Fruit fly (Drosophila melanogaster) whole organism, embryonic: ENCODE data around the gene Adgf-C.
A peak's percentile ranks its signal among the peaks of the same experiment; 100 is the strongest.

ENCODE experiments used
- ATbp ChIP-seq: fragments of 200-800 bp; sonication (Bioruptor generic); optimal IDR thresholded peaks from 2 replicates; lab custom pipeline; 2017; ENCODE audit warnings: missing biosample characterization, mild to moderate bottlenecking, missing genetic modification characterization, missing genetic modification reagents
- CG10959 ChIP-seq: fragments of 200-800 bp; sonication (Bioruptor generic); IDR thresholded peaks from 2 replicates; pipeline ENCODE4 v1.3.6; 2022; ENCODE audit warnings: missing biosample characterization, missing genetic modification characterization
- CG11504 ChIP-seq: fragments of 200-800 bp; sonication (Bioruptor generic); optimal IDR thresholded peaks from 3 replicates; lab custom pipeline; 2019; ENCODE audit warnings: missing biosample characterization, mild to moderate bottlenecking, missing genetic modification characterization, moderate library complexity
- CG11560 ChIP-seq: fragments of 200-800 bp; sonication (Bioruptor generic); IDR thresholded peaks from 3 replicates; pipeline ENCODE4 v1.3.6; 2022; ENCODE audit warnings: missing biosample characterization, missing genetic modification characterization
- CG12744 ChIP-seq: fragments of 200-800 bp; sonication (Bioruptor generic); optimal IDR thresholded peaks from 2 replicates; lab custom pipeline; 2016; ENCODE audit warnings: missing biosample characterization, missing genetic modification characterization
- CG14014 ChIP-seq: fragments of 200-800 bp; sonication (Bioruptor generic); IDR thresholded peaks from 2 replicates; pipeline ENCODE4 v1.3.6; 2022; ENCODE audit warnings: missing biosample characterization, missing genetic modification characterization
- CG17612 ChIP-seq: fragments of 200-800 bp; sonication (Bioruptor generic); IDR thresholded peaks from 2 replicates; pipeline ENCODE4 v1.3.6; 2022; ENCODE audit warnings: missing biosample characterization, missing genetic modification characterization
- CG17829 ChIP-seq: fragments of 200-800 bp; optimal IDR thresholded peaks from 2 replicates; lab custom pipeline; 2019; ENCODE audit warnings: missing biosample characterization, mild to moderate bottlenecking, missing genetic modification characterization, moderate library complexity
- CG18011 ChIP-seq: fragments of 200-800 bp; sonication (Bioruptor generic); optimal IDR thresholded peaks from 2 replicates; lab custom pipeline; 2017; ENCODE audit warnings: missing biosample characterization, missing genetic modification characterization, mild to moderate bottlenecking, moderate library complexity, missing genotype
- CG31441 ChIP-seq: fragments of 200-800 bp; sonication (Bioruptor generic); IDR thresholded peaks from 2 replicates; pipeline ENCODE4 v1.3.6; 2022; ENCODE audit warnings: missing biosample characterization, missing genetic modification characterization
- CG32772 ChIP-seq: fragments of 200-800 bp; sonication (Bioruptor generic); IDR thresholded peaks from 2 replicates; pipeline ENCODE4 v1.3.6; 2022; ENCODE audit warnings: missing biosample characterization, missing genetic modification characterization
- CG4820 ChIP-seq: fragments of 200-800 bp; sonication (Bioruptor generic); optimal IDR thresholded peaks from 3 replicates; lab custom pipeline; 2016; ENCODE audit warnings: missing biosample characterization, missing genetic modification characterization
- CG4854 ChIP-seq: fragments of 200-800 bp; sonication (Bioruptor generic); optimal IDR thresholded peaks from 2 replicates; lab custom pipeline; 2016; ENCODE audit warnings: missing biosample characterization, missing genetic modification characterization, inconsistent platforms
- CG7963 ChIP-seq: fragments of 200-800 bp; sonication (Bioruptor generic); IDR thresholded peaks from 3 replicates; pipeline ENCODE4 v1.3.6; 2022; ENCODE audit warnings: missing biosample characterization, missing genetic modification characterization; ENCODE audit not compliant: partially characterized antibody
- CG8359 ChIP-seq: fragments of 200-800 bp; sonication (Bioruptor generic); optimal IDR thresholded peaks from 2 replicates; lab custom pipeline; 2017; ENCODE audit warnings: missing biosample characterization, mild to moderate bottlenecking, missing genetic modification characterization, borderline replicate concordance
- CG9876 ChIP-seq: fragments of 200-800 bp; sonication (Bioruptor generic); optimal IDR thresholded peaks from 2 replicates; lab custom pipeline; 2016; ENCODE audit warnings: missing biosample characterization, missing genetic modification characterization
- CrebB ChIP-seq: fragments of 200-800 bp; sonication (Bioruptor generic); optimal IDR thresholded peaks from 3 replicates; lab custom pipeline; 2018; ENCODE audit warnings: missing biosample characterization, mild to moderate bottlenecking, missing genetic modification characterization
- D19A ChIP-seq: fragments of 200-800 bp; optimal IDR thresholded peaks from 3 replicates; lab custom pipeline; 2019; ENCODE audit warnings: missing biosample characterization, mild to moderate bottlenecking, missing genetic modification characterization, moderate library complexity
- Dek ChIP-seq: fragments of 200-800 bp; sonication (Bioruptor generic); optimal IDR thresholded peaks from 3 replicates; lab custom pipeline; 2019; ENCODE audit warnings: missing biosample characterization, mild to moderate bottlenecking, missing genetic modification characterization, moderate library complexity
- H15 ChIP-seq: fragments of 200-800 bp; sonication (Bioruptor generic); IDR thresholded peaks from 3 replicates; pipeline ENCODE4 v1.3.6; 2022; ENCODE audit warnings: missing biosample characterization, missing genetic modification characterization
- HLH3B ChIP-seq: fragments of 200-800 bp; sonication (Bioruptor generic); IDR thresholded peaks from 2 replicates; pipeline ENCODE4 v1.3.6; 2022; ENCODE audit warnings: missing biosample characterization, missing genetic modification characterization
- HLH4C ChIP-seq: fragments of 200-800 bp; sonication (Bioruptor generic); IDR thresholded peaks from 3 replicates; pipeline ENCODE4 v1.3.6; 2022; ENCODE audit warnings: missing biosample characterization, missing genetic modification characterization; ENCODE audit not compliant: partially characterized antibody
- HLH54F ChIP-seq: fragments of 200-800 bp; sonication (Bioruptor generic); optimal IDR thresholded peaks from 3 replicates; lab custom pipeline; 2016; ENCODE audit warnings: missing biosample characterization, missing genetic modification characterization
- Hr3 ChIP-seq: fragments of 200-800 bp; sonication (Bioruptor generic); optimal IDR thresholded peaks from 3 replicates; lab custom pipeline; 2016; ENCODE audit warnings: missing biosample characterization, missing genetic modification characterization
- MESR4 ChIP-seq: fragments of 200-800 bp; sonication (Bioruptor generic); optimal IDR thresholded peaks from 2 replicates; lab custom pipeline; 2018; ENCODE audit warnings: missing biosample characterization, mild to moderate bottlenecking, missing genetic modification characterization, moderate library complexity
- MTF-1 ChIP-seq: fragments of 200-800 bp; sonication (Bioruptor generic); optimal IDR thresholded peaks from 2 replicates; lab custom pipeline; 2018; ENCODE audit warnings: missing biosample characterization, mild to moderate bottlenecking, missing genetic modification characterization, borderline replicate concordance
- NC2β ChIP-seq: fragments of 200-800 bp; sonication (Bioruptor generic); optimal IDR thresholded peaks from 2 replicates; lab custom pipeline; 2016; ENCODE audit warnings: missing biosample characterization, missing genetic modification characterization
- PHDP ChIP-seq: fragments of 200-800 bp; sonication (Bioruptor generic); optimal IDR thresholded peaks from 3 replicates; lab custom pipeline; 2018; ENCODE audit warnings: missing biosample characterization, mild to moderate bottlenecking, missing genetic modification characterization, moderate library complexity
- Ptx1 ChIP-seq: fragments of 200-800 bp; sonication (Bioruptor generic); IDR thresholded peaks from 2 replicates; pipeline ENCODE4 v1.3.6; 2022; ENCODE audit warnings: missing biosample characterization, missing genetic modification characterization
- Sox102F ChIP-seq: fragments of 200-800 bp; sonication (Bioruptor generic); optimal IDR thresholded peaks from 2 replicates; lab custom pipeline; 2018; ENCODE audit warnings: missing biosample characterization, mild to moderate bottlenecking, missing genetic modification characterization, moderate library complexity
- Sry-β ChIP-seq: fragments of 200-800 bp; sonication (Bioruptor generic); optimal IDR thresholded peaks from 2 replicates; lab custom pipeline; 2018; ENCODE audit warnings: missing biosample characterization, mild to moderate bottlenecking, missing genetic modification characterization, moderate library complexity
- Stat92E ChIP-seq, 3 experiments: fragments of >200 bp in 2 of 3; fragments of 200-800 bp in 1 of 3; sonication (Bioruptor generic) in 1 of 3; optimal IDR thresholded peaks; 2 replicates each; lab custom pipeline; 2017 to 2019; ENCODE audit warnings: missing biosample characterization in 3 of 3, missing genetic modification characterization in 3 of 3, mild to moderate bottlenecking in 1 of 3, moderate library complexity in 1 of 3
- Usf ChIP-seq: fragments of 200-800 bp; sonication (Bioruptor generic); optimal IDR thresholded peaks from 2 replicates; lab custom pipeline; 2017; ENCODE audit warnings: missing genotype, missing biosample characterization, missing genetic modification characterization
- al ChIP-seq: fragments of 200-800 bp; sonication (Bioruptor generic); IDR thresholded peaks from 2 replicates; pipeline ENCODE4 v1.3.6; 2022; ENCODE audit warnings: missing biosample characterization, missing genetic modification characterization
- bcd ChIP-seq: fragments of 200-800 bp; sonication (Bioruptor generic); optimal IDR thresholded peaks from 2 replicates; lab custom pipeline; 2017; ENCODE audit warnings: missing biosample characterization, mild to moderate bottlenecking, missing genetic modification characterization
- ci ChIP-seq: fragments of 200-800 bp; sonication (Bioruptor generic); IDR thresholded peaks from 3 replicates; pipeline ENCODE4 v1.3.6; 2022; ENCODE audit warnings: missing biosample characterization, missing genetic modification characterization
- dimm ChIP-seq: fragments of 200-800 bp; sonication (Bioruptor generic); IDR thresholded peaks from 2 replicates; pipeline ENCODE4 v1.3.6; 2022; ENCODE audit warnings: missing biosample characterization, missing genetic modification characterization
- esg ChIP-seq: fragments of 200-800 bp; sonication (Bioruptor generic); conservative IDR thresholded peaks from 2 replicates; pipeline ENCODE4 v1.3.6; 2022; ENCODE audit warnings: missing biosample characterization, missing genetic modification characterization
- exex ChIP-seq: fragments of 200-800 bp; sonication (Bioruptor generic); optimal IDR thresholded peaks from 4 replicates; lab custom pipeline; 2018; ENCODE audit warnings: missing biosample characterization, mild to moderate bottlenecking, missing genetic modification characterization, moderate library complexity
- fu2 ChIP-seq: fragments of 200-800 bp; sonication (Bioruptor generic); optimal IDR thresholded peaks from 2 replicates; lab custom pipeline; 2016; ENCODE audit warnings: missing biosample characterization, missing genetic modification characterization
- gt ChIP-seq: fragments of 200-800 bp; sonication (Bioruptor generic); IDR thresholded peaks from 2 replicates; pipeline ENCODE4 v1.3.6; 2022; ENCODE audit warnings: missing biosample characterization, missing genetic modification characterization
- kni ChIP-seq: fragments of 200-800 bp; sonication (Bioruptor generic); optimal IDR thresholded peaks from 3 replicates; lab custom pipeline; 2017; ENCODE audit warnings: mild to moderate bottlenecking, missing biosample characterization, missing genetic modification reagents, missing genetic modification characterization
- pita ChIP-seq: fragments of 200-800 bp; sonication (Bioruptor generic); optimal IDR thresholded peaks from 2 replicates; lab custom pipeline; 2017; ENCODE audit warnings: missing biosample characterization, mild to moderate bottlenecking, missing genetic modification characterization
- run ChIP-seq: fragments of 200-800 bp; sonication (Bioruptor generic); optimal IDR thresholded peaks from 3 replicates; lab custom pipeline; 2018; ENCODE audit warnings: missing biosample characterization, mild to moderate bottlenecking, missing genetic modification characterization
- sens-2 ChIP-seq: fragments of 200-800 bp; sonication (Bioruptor generic); IDR thresholded peaks from 2 replicates; pipeline ENCODE4 v1.3.6; 2022; ENCODE audit warnings: missing biosample characterization, missing genetic modification characterization
- sqz ChIP-seq: fragments of 200-800 bp; sonication (Bioruptor generic); optimal IDR thresholded peaks from 3 replicates; lab custom pipeline; 2018; ENCODE audit warnings: missing biosample characterization, mild to moderate bottlenecking, missing genetic modification characterization
- sug ChIP-seq: fragments of 200-800 bp; optimal IDR thresholded peaks from 2 replicates; lab custom pipeline; 2019; ENCODE audit warnings: missing biosample characterization, mild to moderate bottlenecking, missing genetic modification characterization, moderate library complexity
- trh ChIP-seq: fragments of 200-800 bp; sonication (Bioruptor generic); optimal IDR thresholded peaks from 2 replicates; lab custom pipeline; 2016; ENCODE audit warnings: missing biosample characterization, missing genetic modification characterization
- vfl ChIP-seq: fragments of 200-800 bp; sonication (Bioruptor generic); optimal IDR thresholded peaks from 2 replicates; lab custom pipeline; 2016; ENCODE audit warnings: missing biosample characterization, missing genetic modification characterization
- wek ChIP-seq: fragments of 200-800 bp; sonication (Bioruptor generic); optimal IDR thresholded peaks from 3 replicates; lab custom pipeline; 2018; ENCODE audit warnings: missing biosample characterization, mild to moderate bottlenecking, missing genetic modification characterization, moderate library complexity
- z ChIP-seq: fragments of 200-800 bp; sonication (Bioruptor generic); IDR thresholded peaks from 3 replicates; pipeline ENCODE4 v1.3.6; 2022; ENCODE audit warnings: missing biosample characterization, missing genetic modification characterization

Gene Adgf-C

dm6 chr3R:13713541-13713940 is 7.0 kb downstream of the Adgf-C start (continued):
- TF ChIP-seq Dek (tag; lab: Kevin White, UChicago) (no peak), Usf (GFP tag; lab: Kevin White, UChicago) (no peak), sug (tag; lab: Kevin White, UChicago) (no peak), CrebB (no peak), sqz (GFP tag; lab: Kevin White, UChicago) (no peak), z (GFP tag; lab: Robert Waterston, UW) (no peak), CG4820 (GFP tag; lab: Kevin White, UChicago) (peak; percentile 16), HLH3B (peak; percentile 37; the same call in 1 of the 2 replicates), kni (no peak), dimm (GFP tag; lab: Robert Waterston, UW) (no peak), CG32772 (GFP tag; lab: Robert Waterston, UW) (no peak), CG14014 (GFP tag; lab: Robert Waterston, UW) (no peak), CG31441 (GFP tag; lab: Robert Waterston, UW) (peak; percentile 50; the same call in 1 of the 2 replicates), CG11504 (tag; lab: Kevin White, UChicago) (peak; percentile 35), gt (no peak), CG4854 (GFP tag; lab: Kevin White, UChicago) (no peak), HLH4C (GFP tag; lab: Robert Waterston, UW) (no peak), CG7963 (GFP tag; lab: Robert Waterston, UW) (no peak), H15 (no peak), ATbp (GFP tag; lab: Kevin White, UChicago) (peak; percentile 48), Hr3 (GFP tag; lab: Kevin White, UChicago) (peak; percentile 18), CG18011 (GFP tag; lab: Kevin White, UChicago) (no peak), CG12744 (GFP tag; lab: Kevin White, UChicago) (no peak), Sry-β (no peak), CG8359 (GFP tag; lab: Kevin White, UChicago) (peak; percentile 12), bcd (GFP tag; lab: Kevin White, UChicago) (no peak), Sox102F (GFP tag; lab: Kevin White, UChicago) (peak; percentile 52), CG11560 (tag; lab: Robert Waterston, UW) (no peak), wek (GFP tag; lab: Kevin White, UChicago) (no peak), MESR4 (GFP tag; lab: Kevin White, UChicago) (no peak), trh (GFP tag; lab: Kevin White, UChicago) (no peak), CG17829 (tag; lab: Kevin White, UChicago) (peak; percentile 68), fu2 (GFP tag; lab: Kevin White, UChicago) (no peak), HLH54F (GFP tag; lab: Kevin White, UChicago) (no peak), CG9876 (GFP tag; lab: Kevin White, UChicago) (no peak), run (tag; lab: Kevin White, UChicago) (no peak), exex (tag; lab: Kevin White, UChicago) (no peak), pita (GFP tag; lab: Kevin White, UChicago) (no peak), CG17612 (GFP tag; lab: Robert Waterston, UW) (no peak), al (no peak), CG10959 (GFP tag; lab: Robert Waterston, UW) (no peak), esg (GFP tag; lab: Robert Waterston, UW) (no peak), PHDP (tag; lab: Kevin White, UChicago) (peak; percentile 45), Stat92E (GFP tag; optimal IDR thresholded peaks at IDR 0.05; lab: Kevin White, UChicago) (no peak), ci (GFP tag; lab: Robert Waterston, UW) (no peak), MTF-1 (no peak), Ptx1 (peak; percentile 57), NC2β (GFP tag; lab: Kevin White, UChicago) (no peak), D19A (tag; lab: Kevin White, UChicago) (peak; percentile 55), sens-2 (no peak), vfl (GFP tag; lab: Kevin White, UChicago) (no peak)
